Worm (Caenorhabditis elegans) whole organism, late embryonic: ENCODE results near the gene snr-6.

Source experiments
- F13H6.1 ChIP-seq: sonication (generic microtip); optimal IDR thresholded peaks from 2 replicates; lab custom pipeline; 2016; ENCODE audit warnings: missing genetic modification characterization, missing compliant biosample characterization
- ceh-22 ChIP-seq: sonication (generic microtip); optimal IDR thresholded peaks from 2 replicates; lab custom pipeline; 2017; ENCODE audit warnings: missing biosample characterization, missing genetic modification characterization
- ceh-30 ChIP-seq: fragments of 150-350 bp; optimal IDR thresholded peaks from 2 replicates; lab custom pipeline; 2014; ENCODE audit warnings: missing biosample characterization, missing genetic modification characterization
- ceh-45 ChIP-seq: fragments of 200-800 bp; sonication (Bioruptor generic); IDR thresholded peaks from 2 replicates; pipeline ENCODE4 v1.3.6; 2022; ENCODE audit warnings: missing genetic modification reagents, missing genetic modification characterization, missing compliant biosample characterization
- fkh-10 ChIP-seq: fragments of 150-350 bp; optimal IDR thresholded peaks from 2 replicates; lab custom pipeline; 2014; ENCODE audit warnings: missing biosample characterization, missing genetic modification reagents, missing genetic modification characterization
- fkh-6 ChIP-seq: sonication (generic microtip); optimal IDR thresholded peaks from 2 replicates; lab custom pipeline; 2016; ENCODE audit warnings: missing genetic modification characterization, missing compliant biosample characterization
- hlh-15 ChIP-seq: sonication (generic microtip); optimal IDR thresholded peaks from 2 replicates; lab custom pipeline; 2016; ENCODE audit warnings: missing genetic modification characterization, missing compliant biosample characterization
- hlh-6 ChIP-seq: sonication (generic microtip); optimal IDR thresholded peaks from 2 replicates; lab custom pipeline; 2016; ENCODE audit warnings: missing genotype, missing genetic modification characterization, missing compliant biosample characterization
- mec-3 ChIP-seq: sonication (generic microtip); optimal IDR thresholded peaks from 2 replicates; lab custom pipeline; 2016; ENCODE audit warnings: borderline replicate concordance, missing genetic modification characterization, missing compliant biosample characterization
- pha-4 ChIP-seq: fragments of 150-350 bp; optimal IDR thresholded peaks from 2 replicates; lab custom pipeline; 2018; ENCODE audit warnings: missing biosample characterization, missing genetic modification reagents, missing genetic modification characterization

DNA sequence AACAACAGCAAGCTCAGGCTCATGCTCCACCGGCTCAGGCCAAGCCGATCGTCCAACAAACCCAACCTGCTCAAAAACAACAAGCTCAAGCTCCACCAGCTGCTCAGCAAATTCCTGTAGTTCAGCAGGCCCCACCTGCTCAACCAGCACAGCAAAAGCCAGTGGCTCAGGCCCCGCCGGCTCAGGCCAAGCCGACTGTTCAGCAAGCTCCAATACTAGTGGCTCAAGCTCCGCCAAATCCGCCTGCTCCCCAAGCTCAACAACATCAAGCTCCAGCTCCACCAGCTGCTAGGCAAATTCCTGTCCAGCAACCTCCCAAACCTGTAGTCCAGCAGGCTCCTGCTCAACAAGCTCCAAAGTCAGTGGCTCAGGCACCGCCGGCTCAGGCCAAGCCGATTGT lies 40.4 kb upstream of the snr-6 start:
- TF ChIP-seq fkh-10 (GFP tag; lab: Kevin White, UChicago) (no peak), hlh-6 (no peak), ceh-30 (no peak), hlh-15 (tag; lab: Kevin White, UChicago) (no peak), ceh-45 (GFP tag; lab: Robert Waterston, UW) (no peak), pha-4 (tag; lab: Kevin White, UChicago) (no peak), mec-3 (no peak), fkh-6 (tag; lab: Kevin White, UChicago) (no peak), F13H6.1 (no peak), ceh-22 (tag; lab: Kevin White, UChicago) (no peak)
